Fruit fly (Drosophila melanogaster): Measurements from ENCODE around the gene Ype.
A peak's percentile ranks its signal among the peaks of the same experiment; 100 is the strongest.

Gene Ype

dm6 chrX:13391174-13392040 is 4.2 kb upstream of the Ype start (continued):
- TF ChIP-seq Optix (GFP tag; IDR thresholded peaks at IDR 0.05) (no peak), CG10209 (GFP tag; optimal IDR thresholded peaks at IDR 0.05) (peak; percentile 63), pho (GFP tag; optimal IDR thresholded peaks at IDR 0.05) (peak; percentile 77), CG14014 (GFP tag; IDR thresholded peaks at IDR 0.05) (peak; percentile 59; the same call in 1 of the 2 replicates), CG6689 (GFP tag; IDR thresholded peaks at IDR 0.05) (no peak), CG31365 (tag; optimal IDR thresholded peaks at IDR 0.05) (no peak), crp (GFP tag; optimal IDR thresholded peaks at IDR 0.05) (no peak), CG30403 (GFP tag; optimal IDR thresholded peaks at IDR 0.05) (peak; percentile 51), org-1 (GFP tag; optimal IDR thresholded peaks at IDR 0.05) (no peak), CG9727 (GFP tag; optimal IDR thresholded peaks at IDR 0.05) (peak; percentile 66), CG7963 (GFP tag; IDR thresholded peaks at IDR 0.05; ENCODE audit: partially characterized antibody) (no peak), Mrtf (GFP tag; IDR thresholded peaks at IDR 0.05) (0 out of 3 replicates have a peak, but pooled peaks have one; percentile 12), CG6654 (GFP tag; optimal IDR thresholded peaks at IDR 0.05) (peak; percentile 15), NfI (GFP tag; optimal IDR thresholded peaks at IDR 0.05) (peak; percentile 21), CrebB (tag; optimal IDR thresholded peaks at IDR 0.05) (no peak), CG6272 (GFP tag; IDR thresholded peaks at IDR 0.05) (peak; percentile 8; the same call in 1 of the 2 replicates), Antp (GFP tag; optimal IDR thresholded peaks at IDR 0.05) (peak; percentile 22), CG3726 (GFP tag; IDR thresholded peaks at IDR 0.05) (no peak), CoRest (tag; optimal IDR thresholded peaks at IDR 0.05) (peak; percentile 65), ATbp (GFP tag; optimal IDR thresholded peaks at IDR 0.05) (no peak), MTF-1 (GFP tag; optimal IDR thresholded peaks at IDR 0.05; ENCODE audit: borderline replicate concordance) (no peak), dmrt11E (tag; optimal IDR thresholded peaks at IDR 0.05) (no peak), tin (GFP tag; optimal IDR thresholded peaks at IDR 0.05) (no peak), CG1233 (GFP tag; optimal IDR thresholded peaks at IDR 0.05) (peak; percentile 35), CG12659 (GFP tag; optimal IDR thresholded peaks at IDR 0.05) (peak; percentile 30), Hmr (GFP tag; optimal IDR thresholded peaks at IDR 0.05) (peak; percentile 71), HLHmδ (GFP tag; optimal IDR thresholded peaks at IDR 0.05) (no peak), Usf (GFP tag; optimal IDR thresholded peaks at IDR 0.05) (peak; percentile 69), gsb-n (tag; optimal IDR thresholded peaks at IDR 0.05) (no peak), Gsc (GFP tag; IDR thresholded peaks at IDR 0.05) (no peak), Vsx1 (GFP tag; optimal IDR thresholded peaks at IDR 0.05) (no peak), Adf1 (GFP tag; IDR thresholded peaks at IDR 0.05) (no peak), amos (GFP tag; IDR thresholded peaks at IDR 0.05; ENCODE audit: partially characterized antibody) (no peak), fd102C (GFP tag; optimal IDR thresholded peaks at IDR 0.05) (no peak), CG7271 (tag; optimal IDR thresholded peaks at IDR 0.05) (no peak), CG4424 (GFP tag; optimal IDR thresholded peaks at IDR 0.05) (no peak), CTCF (GFP tag; optimal IDR thresholded peaks at IDR 0.05) (no peak), bab2 (GFP tag; optimal IDR thresholded peaks at IDR 0.05) (peak; percentile 58), sr (GFP tag; IDR thresholded peaks at IDR 0.05) (no peak), CG18262 (tag; optimal IDR thresholded peaks at IDR 0.05) (no peak), Dfd (GFP tag; optimal IDR thresholded peaks at IDR 0.05) (no peak), corto (GFP tag; optimal IDR thresholded peaks at IDR 0.05) (no peak), mirr (GFP tag; optimal IDR thresholded peaks at IDR 0.05) (no peak), B-H1 (GFP tag; IDR thresholded peaks at IDR 0.05) (no peak), CG17802 (tag; optimal IDR thresholded peaks at IDR 0.05) (no peak), Hey (tag; optimal IDR thresholded peaks at IDR 0.05) (no peak), lab (GFP tag; optimal IDR thresholded peaks at IDR 0.05) (peak; percentile 71), Dll (GFP tag; IDR thresholded peaks at IDR 0.05; ENCODE audit: partially characterized antibody) (no peak), CG3407 (GFP tag; optimal IDR thresholded peaks at IDR 0.05) (no peak)
